Fruit fly (Drosophila melanogaster): Measurements from ENCODE around the gene CG12991.

Gene CG12991

DNA sequence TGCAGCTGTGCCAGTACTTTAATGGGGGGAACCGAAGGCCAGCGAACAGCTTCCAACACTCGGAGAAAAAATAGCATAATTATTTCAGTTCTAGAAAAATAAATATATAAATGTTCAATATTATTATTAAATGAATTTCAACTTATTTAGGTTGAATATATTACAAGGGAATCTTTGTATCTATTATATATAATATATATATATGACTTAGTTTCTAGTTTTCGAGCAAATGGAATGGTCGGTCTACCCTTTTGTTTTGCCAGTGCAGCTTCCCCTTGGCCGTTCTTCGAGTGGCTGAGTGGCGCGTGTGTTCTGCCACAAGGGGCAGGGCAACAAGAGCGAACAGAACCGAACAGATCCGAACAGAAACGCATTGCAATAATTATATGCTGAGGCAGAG, 42.4 kb upstream of the CG12991 start (continued):
- TF ChIP-seq Mad (GFP tag; optimal IDR thresholded peaks at IDR 0.05): no peak
- no peak for TF ChIP-seq dpn (GFP tag; optimal IDR thresholded peaks at IDR 0.05)
- no peak for TF ChIP-seq psq (GFP tag; optimal IDR thresholded peaks at IDR 0.05)
- no peak for TF ChIP-seq CG31441 (GFP tag; IDR thresholded peaks at IDR 0.05)
- TF ChIP-seq sima (GFP tag; optimal IDR thresholded peaks at IDR 0.05): no peak
- TF ChIP-seq Drgx (GFP tag; IDR thresholded peaks at IDR 0.05): 0 out of 2 replicates have a peak, but pooled peaks have one; percentile 12
- TF ChIP-seq phol (tag; optimal IDR thresholded peaks at IDR 0.05): peak; percentile 11
- no peak for TF ChIP-seq croc (GFP tag; conservative IDR thresholded peaks at IDR 0.05)
- peak; percentile 38 for TF ChIP-seq CG2712 (tag; optimal IDR thresholded peaks at IDR 0.05)
- no peak for TF ChIP-seq Opbp (GFP tag; IDR thresholded peaks at IDR 0.05; ENCODE audit: partially characterized antibody)

DNA sequence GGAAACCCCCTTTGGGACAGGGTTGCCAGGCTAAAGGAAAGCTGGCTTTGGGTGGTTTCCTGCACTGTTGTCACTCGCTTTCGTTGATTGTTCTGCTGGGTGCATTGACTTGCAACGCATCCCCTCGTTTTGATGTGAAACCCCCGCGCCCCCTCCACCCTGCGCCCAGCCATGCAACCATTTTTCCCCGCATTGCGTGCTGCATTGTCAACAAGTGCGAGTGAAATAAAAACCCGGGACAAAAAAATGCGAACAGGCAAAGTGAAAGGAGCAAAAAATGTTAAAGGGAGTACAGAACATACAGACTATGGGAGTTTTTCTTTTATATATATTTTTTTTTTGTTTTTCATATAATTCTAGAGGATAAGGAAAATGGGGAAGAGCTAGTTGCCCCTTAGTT, 41.3 kb upstream of the CG12991 start:
- TF ChIP-seq D19A (tag; optimal IDR thresholded peaks at IDR 0.05): no peak
- peak; percentile 34; the same call in 1 of the 2 replicates for TF ChIP-seq crol (GFP tag; IDR thresholded peaks at IDR 0.05)

DNA sequence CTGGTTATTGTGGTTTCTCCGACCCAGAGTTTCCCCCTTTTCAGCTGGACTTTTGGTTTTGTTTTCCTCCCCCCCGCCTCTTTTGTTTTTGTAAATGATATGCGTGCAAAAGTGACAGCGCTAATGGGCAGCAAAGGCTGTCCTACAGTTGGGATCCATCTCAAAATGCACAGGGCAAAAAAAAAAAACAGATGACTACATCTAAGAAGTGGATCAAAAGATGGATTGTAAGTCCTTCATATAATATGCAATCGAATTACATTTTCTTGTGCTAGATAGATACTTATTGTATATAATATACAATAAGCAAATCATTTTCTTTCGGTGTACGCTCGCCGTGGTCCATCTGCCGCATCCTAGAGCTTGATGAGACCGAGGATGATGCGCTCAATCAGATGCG, 36.9 kb upstream of the CG12991 start:
- TF ChIP-seq CG2875 (GFP tag; optimal IDR thresholded peaks at IDR 0.05) (no peak), sens (GFP tag) (peak; percentile 23), CG7372 (GFP tag; IDR thresholded peaks at IDR 0.05) (no peak), nom (GFP tag; optimal IDR thresholded peaks at IDR 0.05) (peak; percentile 16), Hand (GFP tag; optimal IDR thresholded peaks at IDR 0.05) (no peak), ato (GFP tag; IDR thresholded peaks at IDR 0.05; ENCODE audit: partially characterized antibody) (no peak), org-1 (GFP tag; optimal IDR thresholded peaks at IDR 0.05) (no peak), CG18599 (GFP tag; optimal IDR thresholded peaks at IDR 0.05) (no peak), Pdp1 (GFP tag; optimal IDR thresholded peaks at IDR 0.05) (no peak), Ptx1 (GFP tag; IDR thresholded peaks at IDR 0.05) (no peak), Hmx (GFP tag; optimal IDR thresholded peaks at IDR 0.05) (no peak), CG15696 (tag; optimal IDR thresholded peaks at IDR 0.05) (no peak), nmo (GFP tag; optimal IDR thresholded peaks at IDR 0.05) (no peak)

DNA sequence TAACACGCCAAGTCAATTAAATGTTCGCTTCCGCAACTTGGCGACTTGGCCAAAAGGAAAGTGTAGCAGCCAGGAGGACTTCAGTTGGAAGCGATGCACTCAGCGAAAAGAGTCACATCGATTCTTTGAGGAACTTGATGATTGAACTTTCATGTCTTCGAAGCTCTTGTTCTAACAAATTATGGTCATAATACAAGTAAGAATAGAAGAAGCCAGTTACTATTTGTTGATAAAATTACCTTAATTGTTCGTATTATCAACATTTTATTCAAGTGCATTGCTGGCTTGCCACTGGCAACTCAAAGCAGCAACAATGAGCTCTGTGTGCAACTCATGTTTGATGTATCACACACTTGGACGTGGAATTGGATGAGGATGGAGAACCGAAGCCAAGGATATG, 36.3 kb upstream of the CG12991 start:
- TF ChIP-seq CG12071 (GFP tag; optimal IDR thresholded peaks at IDR 0.05) (no peak), tll (GFP tag; optimal IDR thresholded peaks at IDR 0.05) (no peak), nom (GFP tag; optimal IDR thresholded peaks at IDR 0.05) (peak; percentile 10), CG1792 (GFP tag; optimal IDR thresholded peaks at IDR 0.05) (no peak), Drgx (GFP tag; IDR thresholded peaks at IDR 0.05) (peak; percentile 70), zfh1 (GFP tag; IDR thresholded peaks at IDR 0.05) (no peak), Hr78 (GFP tag; optimal IDR thresholded peaks at IDR 0.05) (no peak), lbe (GFP tag; optimal IDR thresholded peaks at IDR 0.05) (peak; percentile 7), CG4707 (GFP tag; optimal IDR thresholded peaks at IDR 0.05) (no peak), CG17361 (GFP tag; IDR thresholded peaks at IDR 0.05) (no peak), wor (GFP tag; IDR thresholded peaks at IDR 0.05) (no peak), bsh (GFP tag; optimal IDR thresholded peaks at IDR 0.05) (peak in 1 of 2 experiments; percentile 37), jigr1 (GFP tag; IDR thresholded peaks at IDR 0.05) (no peak)

Measured in whole organism, embryonic.